Worm (Caenorhabditis elegans) whole organism, young adult: Measurements from ENCODE around the gene pqn-2.

Experiments used
- F22D6.2 ChIP-seq: sonication (generic microtip); optimal IDR thresholded peaks from 2 replicates; lab custom pipeline; 2016; ENCODE audit warnings: mild to moderate bottlenecking, missing genetic modification characterization, missing compliant biosample characterization
- F33H1.4 ChIP-seq: fragments of 200-800 bp; sonication (Bioruptor generic); IDR thresholded peaks from 2 replicates; pipeline ENCODE4 v1.3.6; 2022; ENCODE audit warnings: missing genetic modification reagents, missing genetic modification characterization, missing compliant biosample characterization
- F49E8.2 ChIP-seq: sonication (generic microtip); optimal IDR thresholded peaks from 3 replicates; lab custom pipeline; 2017; ENCODE audit warnings: missing genetic modification characterization, mild to moderate bottlenecking, missing compliant biosample characterization, antibody characterized with exemption, moderate library complexity; ENCODE audit not compliant: insufficient read depth
- cebp-1 ChIP-seq, 2 experiments: fragments of 200-800 bp in 1 of 2; sonication (Bioruptor generic) in 1 of 2; sonication (generic microtip) in 1 of 2; IDR thresholded peaks in 1 of 2; optimal IDR thresholded peaks in 1 of 2; 2 replicates each; pipeline versions ENCODE4 v1.3.6 to Lab custom; 2017 to 2022; ENCODE audit warnings: missing compliant biosample characterization in 2 of 2, missing genetic modification characterization in 2 of 2, mild to moderate bottlenecking in 1 of 2, missing genetic modification reagents in 1 of 2, moderate library complexity in 1 of 2
- dpl-1 ChIP-seq: fragments of 150-350 bp; optimal IDR thresholded peaks from 2 replicates; lab custom pipeline; 2014; ENCODE audit warnings: missing biosample characterization, missing genetic modification reagents, missing genetic modification characterization
- hlh-26 ChIP-seq: fragments of 200-800 bp; sonication (Bioruptor generic); conservative IDR thresholded peaks from 2 replicates; pipeline ENCODE4 v1.3.6; 2022; ENCODE audit warnings: missing genetic modification reagents, missing genetic modification characterization, missing compliant biosample characterization
- lin-54 ChIP-seq: fragments of 200-800 bp; sonication (Bioruptor generic); optimal IDR thresholded peaks from 2 replicates; lab custom pipeline; 2018; ENCODE audit warnings: mild to moderate bottlenecking, missing genetic modification characterization, missing compliant biosample characterization
- madf-6 ChIP-seq: fragments of 200-800 bp; sonication (Bioruptor generic); IDR thresholded peaks from 2 replicates; pipeline ENCODE4 v1.3.6; 2022; ENCODE audit warnings: missing genetic modification reagents, missing genetic modification characterization, missing compliant biosample characterization
- nfya-1 ChIP-seq: sonication (generic microtip); optimal IDR thresholded peaks from 2 replicates; lab custom pipeline; 2017; ENCODE audit warnings: antibody characterized with exemption, missing compliant biosample characterization, missing genetic modification characterization, borderline replicate concordance; ENCODE audit not compliant: insufficient read depth
- nhr-120 ChIP-seq: fragments of 200-800 bp; sonication (Bioruptor generic); IDR thresholded peaks from 2 replicates; pipeline ENCODE4 v1.3.6; 2022; ENCODE audit warnings: missing genetic modification characterization, missing compliant biosample characterization
- pha-4 ChIP-seq: fragments of 150-350 bp; sonication (generic microtip); optimal IDR thresholded peaks from 2 replicates; lab custom pipeline; 2014; ENCODE audit warnings: missing biosample characterization, missing genetic modification reagents, missing genetic modification characterization
- rec-8 ChIP-seq, 2 experiments: sonication (generic microtip); optimal IDR thresholded peaks; 2 replicates each; lab custom pipeline; 2016; ENCODE audit warnings: mild to moderate bottlenecking in 2 of 2, missing genetic modification characterization in 2 of 2, missing genetic modification reagents in 2 of 2, missing genotype in 2 of 2, missing biosample characterization in 1 of 2, missing compliant biosample characterization in 1 of 2, moderate library complexity in 1 of 2
- tbp1 ChIP-seq: fragments of 200-800 bp; sonication (Bioruptor generic); optimal IDR thresholded peaks from 2 replicates; lab custom pipeline; 2018; ENCODE audit warnings: mild to moderate bottlenecking, missing genetic modification characterization, missing compliant biosample characterization
- unc-62 ChIP-seq: fragments of 150-350 bp; optimal IDR thresholded peaks from 2 replicates; lab custom pipeline; 2014; ENCODE audit warnings: missing biosample characterization, missing genetic modification reagents, missing genetic modification characterization

ce11 chrV:10414610-10415009, 32.4 kb downstream of the pqn-2 start, which contains the start of gene F15H10.9:
- TF ChIP-seq lin-54 (GFP tag; lab: Kevin White, UChicago) (no peak), hlh-26 (GFP tag; lab: Robert Waterston, UW) (no peak), rec-8 (tag; optimal IDR thresholded peaks at IDR 0.05; lab: Kevin White, UChicago) (no peak), cebp-1 (GFP tag; IDR thresholded peaks at IDR 0.05; lab: Robert Waterston, UW) (no peak), cebp-1 (tag; optimal IDR thresholded peaks at IDR 0.05; lab: Kevin White, UChicago) (no peak), madf-6 (GFP tag; lab: Robert Waterston, UW) (no peak), F22D6.2 (tag; lab: Kevin White, UChicago) (no peak), unc-62 (no peak), pha-4 (tag; lab: Kevin White, UChicago) (no peak), F33H1.4 (GFP tag; lab: Robert Waterston, UW) (no peak), nhr-120 (no peak), nfya-1 (tag; lab: Kevin White, UChicago) (no peak), dpl-1 (GFP tag; lab: Kevin White, UChicago) (no peak), F49E8.2 (tag; lab: Kevin White, UChicago) (no peak), tbp1 (no peak)
